Fruit fly (Drosophila melanogaster): ENCODE data around the gene nmo.

The nmo gene

DNA sequence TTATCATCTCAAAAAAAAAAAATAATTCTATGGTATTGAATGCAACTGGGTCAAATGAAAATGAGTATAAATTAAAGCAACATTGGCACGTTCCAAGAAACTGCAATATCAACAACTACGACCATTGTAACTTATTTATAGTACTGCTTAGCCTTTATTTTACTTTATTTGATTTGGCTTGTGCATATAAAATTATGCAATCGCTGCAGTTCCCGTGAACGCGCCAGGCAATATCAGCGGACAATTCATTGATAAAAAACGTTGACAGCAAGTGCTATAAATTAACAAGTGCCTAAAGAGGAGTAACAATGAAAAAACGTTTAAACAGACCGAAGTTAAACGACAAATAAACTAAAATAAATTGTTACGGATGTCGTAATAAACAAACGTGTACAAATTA is 92.3 kb downstream of the nmo start:
- TF ChIP-seq CG6276 (GFP tag; optimal IDR thresholded peaks at IDR 0.05) (no peak), CG7368 (GFP tag; optimal IDR thresholded peaks at IDR 0.05) (no peak), vri (GFP tag; optimal IDR thresholded peaks at IDR 0.05) (peak; percentile 50)

dm6 chr3L:8071693-8072260 is 92.9 kb downstream of the nmo start:
- TF ChIP-seq Eip78C (GFP tag) = peak; percentile 3
- peak; percentile 97 for TF ChIP-seq svp (GFP tag)
- TF ChIP-seq CG15336 (GFP tag; IDR thresholded peaks at IDR 0.05) = peak; percentile 17; the same call in 1 of the 2 replicates
- TF ChIP-seq Blimp-1 (GFP tag; optimal IDR thresholded peaks at IDR 0.05) = no peak
- no peak for TF ChIP-seq CG6808 (GFP tag; optimal IDR thresholded peaks at IDR 0.05)

- TF ChIP-seq acj6 (GFP tag; optimal IDR thresholded peaks at IDR 0.05) (peak; percentile 47), Ets96B (tag; optimal IDR thresholded peaks at IDR 0.05) (peak; percentile 41), CG10669 (GFP tag; optimal IDR thresholded peaks at IDR 0.05) (peak; percentile 33), dac (GFP tag; optimal IDR thresholded peaks at IDR 0.05) (no peak), spab (GFP tag; optimal IDR thresholded peaks at IDR 0.05) (no peak), CG32006 (GFP tag; optimal IDR thresholded peaks at IDR 0.05) (peak; percentile 71), CG11902 (GFP tag; optimal IDR thresholded peaks at IDR 0.05) (peak; percentile 33), Sox14 (GFP tag; optimal IDR thresholded peaks at IDR 0.05) (peak; percentile 37), fd85E (GFP tag; optimal IDR thresholded peaks at IDR 0.05) (no peak), Sox15 (GFP tag; optimal IDR thresholded peaks at IDR 0.05) (no peak), CG6163 (GFP tag; IDR thresholded peaks at IDR 0.05) (peak; percentile 88), CG8319 (GFP tag; optimal IDR thresholded peaks at IDR 0.05) (peak; percentile 59), Eip78C (GFP tag) (peak; percentile 91), svp (GFP tag) (peak; percentile 82), vri (GFP tag; optimal IDR thresholded peaks at IDR 0.05) (peak; percentile 17), OdsH (GFP tag; optimal IDR thresholded peaks at IDR 0.05) (peak; percentile 46), CG16779 (tag; optimal IDR thresholded peaks at IDR 0.05) (peak; percentile 25), net (GFP tag; optimal IDR thresholded peaks at IDR 0.05) (peak; percentile 31), Hr4 (GFP tag; optimal IDR thresholded peaks at IDR 0.05) (peak; percentile 62), CG8632 (GFP tag; optimal IDR thresholded peaks at IDR 0.05) (no peak), ss (GFP tag; optimal IDR thresholded peaks at IDR 0.05) (no peak), CG11762 (GFP tag; optimal IDR thresholded peaks at IDR 0.05; ENCODE audit: insufficient read depth) (peak; percentile 60), CG6792 (GFP tag; optimal IDR thresholded peaks at IDR 0.05) (peak; percentile 53), salr (GFP tag; optimal IDR thresholded peaks at IDR 0.05) (peak in 1 of 2 experiments; percentile 69), Eip75B (GFP tag; optimal IDR thresholded peaks at IDR 0.05) (peak; percentile 69), Eip93F (GFP tag; optimal IDR thresholded peaks at IDR 0.05) (no peak), Hr39 (GFP tag; optimal IDR thresholded peaks at IDR 0.05) (peak; percentile 23), CG9139 (GFP tag; optimal IDR thresholded peaks at IDR 0.05) (no peak), Met (GFP tag; optimal IDR thresholded peaks at IDR 0.05) (peak; percentile 53), CG7368 (GFP tag; optimal IDR thresholded peaks at IDR 0.05) (peak; percentile 70), Ets21C (GFP tag; optimal IDR thresholded peaks at IDR 0.05) (no peak), Sox102F (GFP tag; optimal IDR thresholded peaks at IDR 0.05) (peak; percentile 46), CG11294 (GFP tag; IDR thresholded peaks at IDR 0.05) (no peak; the same call in 1 of the 2 replicates), lz (GFP tag; optimal IDR thresholded peaks at IDR 0.05) (peak; percentile 44), eg (GFP tag; IDR thresholded peaks at IDR 0.05) (peak; percentile 85), pdm3 (GFP tag; optimal IDR thresholded peaks at IDR 0.05) (peak; percentile 49), CG6808 (GFP tag; optimal IDR thresholded peaks at IDR 0.05) (no peak), CG6276 (GFP tag; optimal IDR thresholded peaks at IDR 0.05) (peak; percentile 89), Gug (GFP tag; IDR thresholded peaks at IDR 0.05) (peak; percentile 48; the same call in 1 of the 2 replicates), CG1621 (tag; optimal IDR thresholded peaks at IDR 0.05) (no peak), CG15336 (GFP tag; IDR thresholded peaks at IDR 0.05) (peak; percentile 84), dsx (GFP tag; optimal IDR thresholded peaks at IDR 0.05; ENCODE audit: poor library complexity, severe bottlenecking) (peak; percentile 52), CG3032 (tag; optimal IDR thresholded peaks at IDR 0.05) (peak; percentile 17), Lpt (GFP tag; optimal IDR thresholded peaks at IDR 0.05) (peak; percentile 79), Smox (GFP tag; optimal IDR thresholded peaks at IDR 0.05) (peak; percentile 57), Blimp-1 (GFP tag; optimal IDR thresholded peaks at IDR 0.05) (peak; percentile 17)
Observed at dm6 chr3L:8072720-8073119, 93.9 kb downstream of the nmo start.

Measured in whole organism, prepupa.